Fruit fly (Drosophila melanogaster): Measurements from ENCODE around the gene RFeSP.

RFeSP gene

dm6 chr2L:1624750-1625149, 10.8 kb upstream of the RFeSP start (continued):
- TF ChIP-seq CG9817 (tag; optimal IDR thresholded peaks at IDR 0.05) = peak; percentile 69
- peak; percentile 90 for TF ChIP-seq CG9932 (GFP tag; IDR thresholded peaks at IDR 0.05)
- no peak for TF ChIP-seq Hmx (GFP tag; optimal IDR thresholded peaks at IDR 0.05)
- TF ChIP-seq D19A (tag; optimal IDR thresholded peaks at IDR 0.05) = peak; percentile 47
- TF ChIP-seq insv (GFP tag; optimal IDR thresholded peaks at IDR 0.05) = no peak
- peak; percentile 76 for TF ChIP-seq CG7372 (GFP tag; IDR thresholded peaks at IDR 0.05)
- TF ChIP-seq CG32767 (GFP tag; IDR thresholded peaks at IDR 0.05) = peak; percentile 65; the same call in 1 of the 2 replicates
- peak; percentile 73 for TF ChIP-seq bcd (GFP tag; optimal IDR thresholded peaks at IDR 0.05)
- TF ChIP-seq ttk (GFP tag; IDR thresholded peaks at IDR 0.05) = peak; percentile 88
- no peak for TF ChIP-seq kni (GFP tag; optimal IDR thresholded peaks at IDR 0.05)
- no peak for TF ChIP-seq z (GFP tag; IDR thresholded peaks at IDR 0.05)
- TF ChIP-seq Side (GFP tag; optimal IDR thresholded peaks at IDR 0.05) = peak; percentile 54
- peak; percentile 76 for TF ChIP-seq Atf-2 (GFP tag; optimal IDR thresholded peaks at IDR 0.05)
- peak; percentile 28 for TF ChIP-seq run (tag; optimal IDR thresholded peaks at IDR 0.05)
- no peak for TF ChIP-seq ato (GFP tag; IDR thresholded peaks at IDR 0.05; ENCODE audit: partially characterized antibody)
- TF ChIP-seq Drgx (GFP tag; IDR thresholded peaks at IDR 0.05) = no peak
- TF ChIP-seq CG18262 (tag; optimal IDR thresholded peaks at IDR 0.05) = peak; percentile 49
- TF ChIP-seq zen (tag; optimal IDR thresholded peaks at IDR 0.05) = peak; percentile 8
- peak; percentile 70; the same call in 1 of the 2 replicates for TF ChIP-seq ara (GFP tag; IDR thresholded peaks at IDR 0.05)
- TF ChIP-seq Neu2 (GFP tag; optimal IDR thresholded peaks at IDR 0.05; ENCODE audit: borderline replicate concordance) = no peak
- TF ChIP-seq CG13296 (GFP tag; optimal IDR thresholded peaks at IDR 0.05) = peak; percentile 67
- TF ChIP-seq exex (tag; optimal IDR thresholded peaks at IDR 0.05) = peak; percentile 34
- no peak for TF ChIP-seq CG17802 (tag; optimal IDR thresholded peaks at IDR 0.05)
- no peak for TF ChIP-seq MESR4 (GFP tag; optimal IDR thresholded peaks at IDR 0.05)
- no peak for TF ChIP-seq CG2129 (GFP tag; IDR thresholded peaks at IDR 0.05; ENCODE audit: partially characterized antibody)
- peak; percentile 59 to 60 for TF ChIP-seq Pdp1 (GFP tag; optimal IDR thresholded peaks at IDR 0.05)
- no peak for TF ChIP-seq Hr78 (GFP tag; optimal IDR thresholded peaks at IDR 0.05)
- TF ChIP-seq twi (tag; optimal IDR thresholded peaks at IDR 0.05) = no peak
- peak; percentile 45 for TF ChIP-seq NK7.1 (GFP tag; optimal IDR thresholded peaks at IDR 0.05)
- TF ChIP-seq wek (GFP tag; optimal IDR thresholded peaks at IDR 0.05) = no peak
- peak; percentile 77 for TF ChIP-seq CG17359 (tag; optimal IDR thresholded peaks at IDR 0.05)
- peak; percentile 69 for TF ChIP-seq Poxn (GFP tag; IDR thresholded peaks at IDR 0.05)
- no peak for TF ChIP-seq Stat92E (GFP tag; optimal IDR thresholded peaks at IDR 0.05)
- peak; percentile 52; the same call in 1 of the 2 replicates for TF ChIP-seq CG8765 (GFP tag; IDR thresholded peaks at IDR 0.05)
- TF ChIP-seq sna (GFP tag; IDR thresholded peaks at IDR 0.05; ENCODE audit: partially characterized antibody) = no peak
- TF ChIP-seq gro (GFP tag; optimal IDR thresholded peaks at IDR 0.05) = peak; percentile 81
- TF ChIP-seq Oli (tag; optimal IDR thresholded peaks at IDR 0.05) = peak; percentile 70
- 0 out of 4 replicates have a peak, but pooled peaks have one; percentile 24 for TF ChIP-seq chinmo (GFP tag; IDR thresholded peaks at IDR 0.05; ENCODE audit: partially characterized antibody)
- TF ChIP-seq CrebB (tag; optimal IDR thresholded peaks at IDR 0.05) = peak; percentile 75
- TF ChIP-seq CG33557 (GFP tag; optimal IDR thresholded peaks at IDR 0.05) = no peak
- no peak for TF ChIP-seq ash1 (GFP tag; optimal IDR thresholded peaks at IDR 0.05)
- TF ChIP-seq p53 (GFP tag; optimal IDR thresholded peaks at IDR 0.05) = no peak
- peak; percentile 29 for TF ChIP-seq CG10462 (GFP tag; optimal IDR thresholded peaks at IDR 0.05)
- peak; percentile 64 for TF ChIP-seq az2 (GFP tag; optimal IDR thresholded peaks at IDR 0.05)
- TF ChIP-seq CG6689 (GFP tag; IDR thresholded peaks at IDR 0.05) = peak; percentile 84
- 0 out of 2 replicates have a peak, but pooled peaks have one; percentile 56 for TF ChIP-seq bowl (GFP tag; IDR thresholded peaks at IDR 0.05)
- TF ChIP-seq corto (GFP tag; optimal IDR thresholded peaks at IDR 0.05) = no peak
- TF ChIP-seq bab2 (GFP tag; optimal IDR thresholded peaks at IDR 0.05) = peak; percentile 68
- TF ChIP-seq Nf-YB (GFP tag; optimal IDR thresholded peaks at IDR 0.05) = no peak
- peak; percentile 69; the same call in 1 of the 2 replicates for TF ChIP-seq CG17612 (GFP tag; IDR thresholded peaks at IDR 0.05)

Data from whole organism, embryonic.